Worm (Caenorhabditis elegans) whole organism, L2 larva: ENCODE measurements around the gene mlp-1.

ENCODE experiments used
- F13H6.1 ChIP-seq: sonication (generic microtip); optimal IDR thresholded peaks from 2 replicates; lab custom pipeline; 2016; ENCODE audit warnings: missing genetic modification characterization, missing compliant biosample characterization
- egl-27 ChIP-seq: sonication (generic microtip); optimal IDR thresholded peaks from 3 replicates; lab custom pipeline; 2017; ENCODE audit warnings: missing biosample characterization, missing genetic modification reagents, missing genetic modification characterization
- nhr-10 ChIP-seq: sonication (generic microtip); optimal IDR thresholded peaks from 2 replicates; lab custom pipeline; 2017; ENCODE audit warnings: missing biosample characterization, missing genetic modification characterization
- nhr-11 ChIP-seq: fragments of 150-350 bp; optimal IDR thresholded peaks from 2 replicates; lab custom pipeline; 2014; ENCODE audit warnings: missing biosample characterization, missing genetic modification characterization
- unc-62 ChIP-seq: fragments of 150-350 bp; optimal IDR thresholded peaks from 2 replicates; lab custom pipeline; 2014; ENCODE audit warnings: missing biosample characterization, missing genetic modification reagents, missing genetic modification characterization

DNA sequence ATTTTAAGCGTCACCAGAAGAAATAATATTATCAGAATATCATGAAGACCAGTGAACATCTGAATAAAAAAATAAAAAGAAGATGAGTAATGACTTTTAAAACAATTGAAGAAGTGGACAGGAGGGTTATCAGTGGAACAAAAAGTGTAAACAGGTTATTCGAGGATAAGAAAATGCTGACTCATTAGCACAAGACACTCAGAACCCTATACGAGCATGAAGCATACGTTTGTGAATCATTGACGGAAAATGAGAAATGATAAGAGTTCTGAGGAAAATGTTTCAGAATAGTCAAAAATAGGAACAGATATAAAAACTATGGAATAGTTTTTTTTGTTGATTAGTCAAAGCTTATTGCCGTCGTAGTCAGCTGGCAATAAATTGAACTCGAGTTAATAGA lies 42.0 kb downstream of the mlp-1 start, which contains the start of gene zmp-1:
- TF ChIP-seq nhr-10 (tag; lab: Kevin White, UChicago) = no peak
- no peak for TF ChIP-seq egl-27 (tag; lab: Kevin White, UChicago)
- TF ChIP-seq nhr-11 (tag; lab: Kevin White, UChicago) = no peak
- no peak for TF ChIP-seq unc-62 (GFP tag; lab: Kevin White, UChicago)
- TF ChIP-seq F13H6.1 = no peak
